Worm (Caenorhabditis elegans): ENCODE measurements around the gene C05C12.4.
"Not testable (repeated sequence)": the region's sequence is repeated elsewhere in the genome, so short reads cannot be mapped to it uniquely, and the experiment has no call there.

Gene C05C12.4

DNA sequence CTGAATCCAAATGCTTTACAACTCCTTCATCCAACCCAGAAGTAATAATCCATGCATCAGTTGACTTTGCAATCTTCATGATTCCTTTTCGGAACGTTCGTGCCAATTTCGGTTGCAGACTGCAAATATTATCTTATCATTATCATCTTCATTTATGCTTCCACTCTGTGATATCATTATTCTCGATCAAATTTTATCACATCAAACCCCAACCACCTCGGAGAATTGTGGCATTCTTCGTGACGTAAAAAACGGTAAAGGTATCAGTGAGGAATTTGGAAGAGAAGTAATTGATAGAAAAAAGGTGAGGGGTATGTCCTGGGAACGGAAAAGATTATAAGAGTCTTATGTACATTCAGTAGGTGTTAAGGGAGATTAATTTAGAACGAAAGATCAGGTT lies 9.6 kb upstream of the C05C12.4 start:
- TF ChIP-seq unc-62 (GFP tag; optimal IDR thresholded peaks at IDR 0.05) = no peak

DNA sequence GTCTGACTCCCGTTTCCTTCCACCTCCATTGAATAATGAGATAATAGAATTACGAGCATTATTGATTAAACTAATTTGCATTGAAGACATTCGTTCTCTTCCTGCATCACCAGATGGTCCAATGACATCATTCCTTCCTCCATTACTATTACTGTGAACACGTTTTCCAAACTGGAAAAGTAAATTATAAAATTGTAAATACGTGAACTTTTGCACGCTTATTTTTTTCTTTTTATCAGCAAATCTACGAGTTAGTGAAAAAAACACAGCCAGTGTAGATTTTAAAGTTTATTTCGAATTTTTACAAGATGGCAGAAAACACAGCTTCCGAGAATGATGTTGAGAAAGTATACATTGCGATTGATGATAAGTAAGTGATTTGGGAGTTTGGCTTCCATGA lies 5.8 kb upstream of the C05C12.4 start, which contains the start of gene C05C12.1:
Gene C05C12.1, plus strand, starts transcription at position 301 of the 400 bp plus-strand sequence.
- not testable (repeated sequence) for TF ChIP-seq unc-62 (GFP tag; optimal IDR thresholded peaks at IDR 0.05)

DNA sequence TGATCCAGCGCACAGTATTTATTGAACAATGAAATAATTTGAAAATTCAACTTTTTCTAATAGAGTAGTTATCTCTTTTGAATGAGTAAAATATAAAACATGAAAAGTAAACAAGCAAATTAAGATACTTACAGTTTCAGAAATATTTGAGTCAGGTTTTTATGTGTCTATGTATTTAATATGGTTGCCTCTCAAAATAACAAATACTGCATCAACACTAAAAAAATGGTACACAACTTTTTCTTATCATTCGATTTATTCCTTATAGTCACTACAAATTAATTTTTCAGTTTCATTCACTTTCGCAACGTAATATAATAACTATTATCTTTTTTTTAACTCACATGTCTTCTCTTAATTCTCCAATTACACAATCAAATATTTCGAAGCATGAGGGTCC lies 447 bp downstream of the C05C12.4 start:
- no peak for TF ChIP-seq unc-62 (GFP tag; optimal IDR thresholded peaks at IDR 0.05)

DNA sequence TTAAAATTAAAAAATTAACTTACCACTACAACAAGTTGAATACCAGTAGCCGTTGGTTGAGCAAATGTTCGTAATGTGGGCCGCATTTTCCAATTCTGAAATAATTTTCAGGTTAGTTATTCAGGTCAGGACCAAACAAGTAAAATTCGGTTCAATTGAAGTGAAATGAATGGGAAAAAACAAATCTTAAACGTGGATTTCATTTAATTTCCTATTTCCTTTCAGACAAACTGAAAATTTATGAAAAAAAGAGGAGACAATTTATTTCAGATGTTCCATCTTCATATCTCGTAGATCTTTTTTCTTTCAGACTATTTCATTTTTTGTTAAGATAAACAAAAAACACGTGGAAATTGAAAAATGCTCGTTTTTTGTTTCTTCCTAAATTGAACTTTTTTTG lies 6.5 kb downstream of the C05C12.4 start, which contains the start of gene C05C12.6:
Gene C05C12.6, minus strand, starts transcription at position 101 of the 400 bp plus-strand sequence.
- TF ChIP-seq unc-62 (GFP tag; optimal IDR thresholded peaks at IDR 0.05) = no peak

DNA sequence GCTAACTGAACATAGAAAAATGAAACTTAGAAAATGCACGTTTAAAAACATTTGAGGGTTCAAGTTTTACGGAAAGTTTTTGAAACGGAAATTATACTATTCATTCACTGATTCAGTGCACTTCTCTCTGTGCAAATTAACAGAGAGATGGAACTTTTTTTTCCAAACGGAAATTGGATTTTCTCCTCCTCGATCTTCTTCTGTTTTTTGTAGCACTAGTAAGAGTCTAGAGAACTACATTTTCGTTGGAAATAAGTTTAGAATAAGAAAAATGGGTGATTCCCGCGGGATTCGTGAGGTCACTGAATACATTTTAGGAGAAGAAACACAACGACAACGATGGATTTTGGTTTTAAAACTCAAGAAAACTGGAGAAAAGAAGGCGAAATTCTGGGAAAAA lies 12.1 kb downstream of the C05C12.4 start:
- no peak for TF ChIP-seq unc-62 (GFP tag; optimal IDR thresholded peaks at IDR 0.05)

DNA sequence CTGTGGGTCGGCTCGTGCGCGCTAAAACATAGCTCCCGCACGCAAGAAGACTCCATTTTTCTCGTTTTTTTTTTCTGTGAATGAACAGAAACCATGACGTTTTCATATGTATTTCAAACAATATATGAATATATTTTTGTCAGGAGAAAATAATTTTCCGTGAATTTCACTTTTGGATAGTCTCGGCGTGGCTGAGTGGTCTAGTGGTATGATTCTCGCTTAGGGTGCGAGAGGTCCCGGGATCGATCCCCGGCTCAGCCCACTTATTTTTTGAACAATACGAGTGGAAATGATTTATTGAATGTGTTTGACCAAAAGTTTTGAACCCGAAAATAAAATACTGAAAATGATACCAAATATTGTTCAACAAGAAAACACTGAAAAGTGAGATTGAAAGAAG lies 16.5 kb downstream of the C05C12.4 start:
- TF ChIP-seq unc-62 (GFP tag; optimal IDR thresholded peaks at IDR 0.05) = no peak

DNA sequence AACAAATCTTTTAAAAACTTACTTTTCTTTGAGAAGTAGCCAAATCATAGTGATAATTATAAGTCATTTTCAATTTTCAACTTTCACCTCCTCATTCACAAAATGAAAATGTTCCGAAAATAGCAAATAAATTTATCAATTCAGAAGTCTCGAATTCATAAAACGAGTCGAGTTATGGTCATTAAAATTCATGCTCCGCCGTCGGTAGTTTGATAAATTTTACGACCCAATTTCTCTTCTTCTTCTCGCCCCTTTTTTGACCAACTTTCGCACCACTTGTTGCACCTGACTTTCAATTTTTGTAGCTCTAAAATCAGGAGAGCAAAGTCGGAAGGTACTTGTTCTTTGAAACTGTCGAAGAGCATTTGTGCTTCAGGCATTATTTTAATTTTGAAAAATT lies 17.8 kb downstream of the C05C12.4 start, which contains the start of gene best-7:
Gene best-7, minus strand, starts transcription at position 239 of the 400 bp plus-strand sequence.
- TF ChIP-seq unc-62 (GFP tag; optimal IDR thresholded peaks at IDR 0.05) = no peak

DNA sequence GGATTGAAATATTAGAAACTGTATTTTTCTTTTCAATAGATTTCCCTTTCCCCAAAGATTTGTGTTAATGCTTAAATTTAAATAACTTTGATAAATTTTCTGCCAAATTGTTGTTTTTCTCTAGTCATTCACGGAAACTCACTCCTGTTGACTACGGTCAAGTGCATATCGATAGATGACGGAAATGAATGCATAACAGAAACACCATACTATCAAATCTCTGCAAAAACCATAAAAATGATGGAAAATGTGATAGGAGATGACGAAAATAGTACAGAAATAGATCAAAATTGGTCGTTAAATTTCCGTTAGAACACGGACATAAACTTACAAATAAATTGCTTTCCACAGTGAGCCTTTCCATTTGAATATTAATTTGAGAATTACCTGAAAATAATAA lies 18.9 kb downstream of the C05C12.4 start:
- no peak for TF ChIP-seq unc-62 (GFP tag; optimal IDR thresholded peaks at IDR 0.05)

DNA sequence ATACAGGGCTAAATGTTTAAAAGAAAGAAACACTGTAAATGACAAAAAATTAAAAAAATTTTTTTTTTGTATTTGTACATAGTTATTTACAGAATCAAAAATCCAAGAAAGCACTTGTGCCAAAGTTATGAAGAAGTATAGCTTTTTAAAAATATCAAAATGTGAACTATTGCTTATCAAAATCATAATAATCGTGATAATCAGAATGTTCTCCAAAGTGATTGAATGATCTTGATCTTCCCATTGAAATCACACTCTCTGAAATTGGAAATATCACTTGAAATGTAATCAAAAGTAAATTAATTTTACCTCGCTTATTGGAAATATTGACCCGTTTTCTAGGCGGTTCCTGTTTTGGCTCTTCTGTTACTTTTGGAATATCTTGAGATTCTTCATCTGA lies 21.3 kb downstream of the C05C12.4 start:
- no peak for TF ChIP-seq unc-62 (GFP tag; optimal IDR thresholded peaks at IDR 0.05)

DNA sequence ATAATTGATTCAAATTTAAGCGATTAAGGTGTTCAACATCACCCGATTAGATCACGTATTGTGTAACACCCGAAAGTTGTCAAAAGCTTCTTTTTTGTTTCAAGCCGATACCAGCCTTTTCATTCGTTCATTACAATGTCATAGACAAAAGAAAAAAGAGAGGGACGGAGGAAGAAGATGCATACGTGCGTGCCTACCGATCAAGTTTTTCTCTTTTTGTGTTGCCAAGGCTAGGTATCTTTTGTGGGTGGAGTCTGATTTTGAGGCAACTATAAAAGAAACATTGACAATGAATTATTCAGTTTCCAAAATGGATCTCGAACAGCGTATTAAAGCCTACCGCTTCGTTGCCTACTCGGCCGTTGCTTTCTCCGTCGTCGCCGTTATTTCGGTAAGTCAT lies 22.7 kb downstream of the C05C12.4 start, which contains the start of gene col-125:
Gene col-125, plus strand, starts transcription at position 301 of the 400 bp plus-strand sequence.
- no peak for TF ChIP-seq unc-62 (GFP tag; optimal IDR thresholded peaks at IDR 0.05)

DNA sequence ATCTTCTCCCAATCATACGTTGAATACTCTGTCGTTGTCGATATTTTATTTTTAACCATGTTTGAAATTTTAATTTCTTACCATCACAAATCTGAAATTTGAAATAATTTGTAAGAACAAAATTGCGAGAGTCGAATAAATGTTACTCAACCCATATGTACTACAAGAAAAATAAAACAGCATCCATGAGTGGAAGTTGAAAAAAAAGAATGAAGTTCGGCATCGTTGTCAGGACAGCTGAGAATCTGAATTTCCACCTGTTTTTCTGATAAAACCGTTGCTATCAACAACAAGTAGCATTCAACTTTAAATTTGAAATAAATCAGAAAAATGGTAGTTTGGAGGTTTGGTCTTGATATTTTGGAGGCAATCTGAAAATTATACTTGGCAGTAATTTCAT lies 24.0 kb downstream of the C05C12.4 start, which contains the start of gene C29F4.3:
Gene C29F4.3, minus strand, starts transcription at position 101 of the 400 bp plus-strand sequence.
- no peak for TF ChIP-seq unc-62 (GFP tag; optimal IDR thresholded peaks at IDR 0.05)

DNA sequence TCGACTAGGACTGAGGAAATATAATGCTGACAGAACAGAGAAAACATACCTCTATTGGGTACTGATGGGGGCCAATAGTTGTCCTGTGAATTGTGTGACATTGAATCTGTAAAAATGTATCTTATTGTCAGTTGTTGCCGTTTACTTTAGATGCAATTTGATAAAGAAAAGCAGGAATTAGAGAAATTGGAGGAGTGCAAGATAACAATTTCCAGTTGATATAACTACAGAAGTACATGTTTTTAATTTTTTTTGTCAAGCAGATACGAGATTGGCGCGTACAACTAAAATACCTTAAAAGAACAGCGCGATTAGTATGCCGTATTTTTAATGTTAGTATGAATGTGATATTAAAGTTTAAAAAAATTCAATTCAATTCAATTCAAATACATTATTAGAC lies 29.8 kb downstream of the C05C12.4 start, which contains the start of gene zip-6:
Gene zip-6, minus strand, starts transcription at position 101 of the 400 bp plus-strand sequence.
- TF ChIP-seq unc-62 (GFP tag; optimal IDR thresholded peaks at IDR 0.05) = no peak

DNA sequence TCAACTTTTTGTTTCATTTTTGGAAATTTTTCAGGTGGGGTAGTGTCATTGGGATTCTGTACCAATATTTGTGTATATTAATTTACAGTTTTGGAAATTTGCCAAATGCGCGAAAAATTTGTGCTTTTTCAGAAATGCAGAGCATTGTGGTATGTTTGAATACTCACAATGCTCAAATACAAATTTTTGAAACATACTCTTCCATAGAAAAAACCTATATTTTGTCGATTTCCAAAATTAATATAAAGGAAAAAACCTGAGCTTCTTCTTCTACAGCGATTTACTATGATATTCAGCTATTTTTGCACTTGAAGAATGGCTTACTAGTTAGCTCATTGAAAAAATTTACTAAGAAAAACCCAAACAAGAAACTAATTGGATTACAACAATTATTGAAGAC lies 34.9 kb downstream of the C05C12.4 start:
- no peak for TF ChIP-seq unc-62 (GFP tag; optimal IDR thresholded peaks at IDR 0.05)

DNA sequence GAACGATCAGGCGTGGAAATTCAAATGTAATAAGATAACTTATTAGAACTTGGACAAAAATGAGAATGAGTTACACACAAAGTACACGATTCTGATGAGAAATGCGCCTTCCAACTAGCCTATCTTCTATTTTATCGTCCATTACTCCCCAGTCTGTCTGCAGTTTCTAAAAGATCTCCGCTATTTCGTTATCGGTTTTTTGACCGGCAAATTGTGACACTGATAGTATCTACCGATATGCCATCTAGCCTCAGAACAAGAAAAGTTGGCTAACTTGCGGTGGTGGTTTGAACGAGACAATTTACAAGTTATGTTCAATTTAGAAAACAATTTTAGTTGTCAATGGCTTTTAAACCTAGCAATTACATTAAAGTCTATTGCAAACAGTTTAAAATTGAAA lies 36.3 kb downstream of the C05C12.4 start:
- TF ChIP-seq unc-62 (GFP tag; optimal IDR thresholded peaks at IDR 0.05) = no peak

DNA sequence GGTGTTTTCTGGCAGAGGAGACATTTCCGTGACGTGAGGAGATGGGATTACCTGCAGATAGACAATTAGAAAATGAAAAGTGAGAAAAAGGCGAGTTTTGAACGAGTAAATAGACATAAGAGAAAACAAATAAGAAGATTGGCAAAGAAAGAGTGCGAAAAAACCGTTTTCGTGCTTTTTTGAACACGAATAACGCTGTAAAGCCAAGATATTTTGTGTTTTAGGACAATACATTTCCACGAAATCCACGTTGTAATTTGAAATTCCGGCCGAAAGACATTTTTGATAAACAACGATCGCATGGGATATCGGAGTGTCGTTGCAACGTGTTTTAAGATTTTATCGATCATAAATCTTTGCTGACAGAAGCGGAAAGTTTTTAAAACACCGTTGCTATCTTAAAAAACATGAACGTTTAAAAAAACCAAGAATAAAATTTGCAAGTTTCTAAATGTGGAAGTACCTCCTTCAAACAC lies 37.1 kb downstream of the C05C12.4 start, which contains the start of gene adk-1:
Gene adk-1, minus strand, starts transcription at position 51 of the 476 bp plus-strand sequence.
- no peak for TF ChIP-seq unc-62 (GFP tag; optimal IDR thresholded peaks at IDR 0.05)

DNA sequence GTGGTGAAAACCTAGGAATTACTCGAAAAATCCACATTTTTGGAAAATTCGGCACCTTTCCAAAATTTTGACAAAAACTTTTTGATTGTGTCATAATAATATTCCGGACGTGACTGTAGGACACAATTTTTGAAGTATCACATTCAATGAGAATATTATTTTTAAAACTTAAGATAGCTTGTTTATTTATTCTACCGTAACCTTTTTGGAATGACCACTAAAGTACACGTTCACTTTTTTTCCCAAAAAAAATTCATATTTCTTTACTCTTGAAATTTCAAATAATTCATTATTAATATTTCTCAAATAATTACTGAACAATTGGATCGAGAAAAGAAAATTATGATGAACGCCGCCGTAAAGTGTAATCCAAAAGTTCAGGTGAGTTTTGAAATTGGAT lies 40.7 kb downstream of the C05C12.4 start, which contains the start of gene R07H5.9:
Gene R07H5.9, plus strand, starts transcription at position 301 of the 400 bp plus-strand sequence.
- no peak for TF ChIP-seq unc-62 (GFP tag; optimal IDR thresholded peaks at IDR 0.05)

DNA sequence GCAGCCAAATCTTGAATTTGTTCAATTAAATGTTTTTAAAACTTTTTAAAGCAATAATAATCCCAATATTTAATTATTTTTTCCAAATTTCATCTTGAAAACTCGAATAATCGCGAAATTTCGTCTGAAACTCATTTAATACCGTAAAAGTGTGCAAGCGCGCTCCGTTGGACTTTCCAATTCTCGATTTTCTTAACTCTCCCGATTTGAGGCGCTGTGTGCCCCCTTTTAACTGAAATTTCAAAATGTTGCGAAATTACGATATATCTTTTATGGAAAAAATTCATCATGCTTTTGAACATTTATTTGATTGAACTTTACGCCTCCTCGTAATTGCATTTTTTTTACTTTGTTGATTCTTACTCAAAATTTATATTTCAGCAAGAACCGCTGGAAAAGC lies 45.5 kb downstream of the C05C12.4 start, which contains the start of gene R07H5.11:
Gene R07H5.11, plus strand, starts transcription at position 380 of the 400 bp plus-strand sequence.
- TF ChIP-seq unc-62 (GFP tag; optimal IDR thresholded peaks at IDR 0.05) = not testable (repeated sequence)

Data from whole organism, dauer.